Worm (Caenorhabditis elegans) whole organism, L1 larva: ENCODE results near the gene shw-1.

Source experiments
- ceh-82 ChIP-seq, 3 experiments: fragments of 150-350 bp in 1 of 3; sonication (generic microtip) in 2 of 3; optimal IDR thresholded peaks; 2 replicates each; lab custom pipeline; 2014 to 2017; ENCODE audit warnings: missing biosample characterization in 3 of 3, missing genetic modification characterization in 3 of 3
- mep-1 ChIP-seq: fragments of 150-350 bp; optimal IDR thresholded peaks from 2 replicates; lab custom pipeline; 2014; ENCODE audit warnings: missing biosample characterization, missing genetic modification characterization

- TF ChIP-seq mep-1 (tag; lab: Kevin White, UChicago) (no peak), ceh-82 (tag; optimal IDR thresholded peaks at IDR 0.05; lab: Kevin White, UChicago) (no peak)
Observed at ce11 chrII:8370194-8370593, 48.9 kb upstream of the shw-1 start.
